Fruit fly (Drosophila melanogaster) whole organism, embryonic: ENCODE results near the gene TwdlF.
A peak's percentile ranks its signal among the peaks of the same experiment; 100 is the strongest.

Experiments
- CG10147 ChIP-seq: fragments of 200-800 bp; sonication (Bioruptor generic); optimal IDR thresholded peaks from 2 replicates; lab custom pipeline; 2019; ENCODE audit warnings: missing biosample characterization, mild to moderate bottlenecking, missing genetic modification characterization, moderate library complexity
- CG10274 ChIP-seq: fragments of 200-800 bp; sonication (Bioruptor generic); optimal IDR thresholded peaks from 3 replicates; lab custom pipeline; 2017; ENCODE audit warnings: missing biosample characterization, mild to moderate bottlenecking, missing genetic modification characterization
- CG10431 ChIP-seq: fragments of 200-800 bp; sonication (Bioruptor generic); optimal IDR thresholded peaks from 3 replicates; lab custom pipeline; 2018; ENCODE audit warnings: missing biosample characterization, mild to moderate bottlenecking, missing genetic modification characterization
- CG10959 ChIP-seq: fragments of 200-800 bp; sonication (Bioruptor generic); IDR thresholded peaks from 2 replicates; pipeline ENCODE4 v1.3.6; 2022; ENCODE audit warnings: missing biosample characterization, missing genetic modification characterization
- CG11085 ChIP-seq: fragments of 200-800 bp; sonication (Bioruptor generic); IDR thresholded peaks from 2 replicates; pipeline ENCODE4 v1.3.6; 2022; ENCODE audit warnings: missing biosample characterization, missing genetic modification characterization
- CG11093 ChIP-seq: fragments of 200-800 bp; sonication (Bioruptor generic); IDR thresholded peaks from 3 replicates; pipeline ENCODE4 v1.3.6; 2022; ENCODE audit warnings: missing biosample characterization, missing genetic modification characterization
- CG11723 ChIP-seq: fragments of 200-800 bp; sonication (Bioruptor generic); optimal IDR thresholded peaks from 2 replicates; lab custom pipeline; 2017; ENCODE audit warnings: missing biosample characterization, mild to moderate bottlenecking, missing genetic modification characterization
- CG14014 ChIP-seq: fragments of 200-800 bp; sonication (Bioruptor generic); IDR thresholded peaks from 2 replicates; pipeline ENCODE4 v1.3.6; 2022; ENCODE audit warnings: missing biosample characterization, missing genetic modification characterization
- CG15479 ChIP-seq: fragments of 200-800 bp; sonication (Bioruptor generic); optimal IDR thresholded peaks from 3 replicates; lab custom pipeline; 2019; ENCODE audit warnings: missing biosample characterization, mild to moderate bottlenecking, missing genetic modification characterization, moderate library complexity
- CG15696 ChIP-seq: fragments of 200-800 bp; sonication (Bioruptor generic); optimal IDR thresholded peaks from 2 replicates; lab custom pipeline; 2019; ENCODE audit warnings: missing biosample characterization, mild to moderate bottlenecking, missing genetic modification characterization, moderate library complexity
- CG2116 ChIP-seq: fragments of 200-800 bp; sonication (Bioruptor generic); optimal IDR thresholded peaks from 3 replicates; lab custom pipeline; 2018; ENCODE audit warnings: missing biosample characterization, mild to moderate bottlenecking, missing genetic modification characterization
- CG2875 ChIP-seq: fragments of 200-800 bp; sonication (Bioruptor generic); optimal IDR thresholded peaks from 2 replicates; lab custom pipeline; 2017; ENCODE audit warnings: missing biosample characterization, mild to moderate bottlenecking, missing genetic modification characterization, missing genetic modification reagents
- CG31388 ChIP-seq: fragments of 200-800 bp; sonication (Bioruptor generic); optimal IDR thresholded peaks from 2 replicates; lab custom pipeline; 2016; ENCODE audit warnings: missing biosample characterization, missing genetic modification characterization
- CG6654 ChIP-seq: fragments of 200-800 bp; sonication (Bioruptor generic); optimal IDR thresholded peaks from 2 replicates; lab custom pipeline; 2017; ENCODE audit warnings: missing biosample characterization, mild to moderate bottlenecking, missing genetic modification characterization
- CG6683 ChIP-seq: fragments of 200-800 bp; sonication (Bioruptor generic); optimal IDR thresholded peaks from 2 replicates; lab custom pipeline; 2017; ENCODE audit warnings: missing biosample characterization, mild to moderate bottlenecking, missing genetic modification characterization, missing genetic modification reagents
- CG6791 ChIP-seq: fragments of 200-800 bp; sonication (Bioruptor generic); IDR thresholded peaks from 3 replicates; pipeline ENCODE4 v1.3.6; 2022; ENCODE audit warnings: missing biosample characterization, missing genetic modification characterization; ENCODE audit not compliant: partially characterized antibody
- CG6854 ChIP-seq: fragments of 200-800 bp; sonication (Bioruptor generic); optimal IDR thresholded peaks from 3 replicates; lab custom pipeline; 2017; ENCODE audit warnings: missing biosample characterization, mild to moderate bottlenecking, missing genetic modification characterization
- CG8359 ChIP-seq: fragments of 200-800 bp; sonication (Bioruptor generic); optimal IDR thresholded peaks from 2 replicates; lab custom pipeline; 2017; ENCODE audit warnings: missing biosample characterization, mild to moderate bottlenecking, missing genetic modification characterization, borderline replicate concordance
- CG8478 ChIP-seq: fragments of >200 bp; optimal IDR thresholded peaks from 2 replicates; lab custom pipeline; 2018
- CG8924 ChIP-seq: fragments of 200-800 bp; optimal IDR thresholded peaks from 3 replicates; lab custom pipeline; 2019; ENCODE audit warnings: missing biosample characterization, mild to moderate bottlenecking, missing genetic modification characterization, moderate library complexity
- CG8944 ChIP-seq: fragments of 200-800 bp; sonication (Bioruptor generic); optimal IDR thresholded peaks from 3 replicates; lab custom pipeline; 2016; ENCODE audit warnings: missing biosample characterization, missing genetic modification characterization
- CG9797 ChIP-seq: fragments of 200-800 bp; sonication (Bioruptor generic); optimal IDR thresholded peaks from 3 replicates; lab custom pipeline; 2018; ENCODE audit warnings: missing biosample characterization, mild to moderate bottlenecking, missing genetic modification characterization
- CG9817 ChIP-seq: fragments of 200-800 bp; sonication (Bioruptor generic); optimal IDR thresholded peaks from 2 replicates; lab custom pipeline; 2018; ENCODE audit warnings: missing biosample characterization, mild to moderate bottlenecking, missing genetic modification characterization, moderate library complexity
- CG9932 ChIP-seq: fragments of 200-800 bp; sonication (Bioruptor generic); IDR thresholded peaks from 2 replicates; pipeline ENCODE4 v1.3.6; 2022; ENCODE audit warnings: missing biosample characterization, missing genetic modification characterization
- Deaf1 ChIP-seq: fragments of 200-800 bp; optimal IDR thresholded peaks from 3 replicates; lab custom pipeline; 2019; ENCODE audit warnings: missing biosample characterization, mild to moderate bottlenecking, missing genetic modification characterization, moderate library complexity
- Dref ChIP-seq: fragments of 200-800 bp; sonication (Bioruptor generic); IDR thresholded peaks from 2 replicates; pipeline ENCODE4 v1.3.6; 2022; ENCODE audit warnings: missing biosample characterization, missing genetic modification characterization
- Drgx ChIP-seq: fragments of 200-800 bp; sonication (Bioruptor generic); IDR thresholded peaks from 2 replicates; pipeline ENCODE4 v1.3.6; 2022; ENCODE audit warnings: missing biosample characterization, missing genetic modification characterization
- Elba2 ChIP-seq: fragments of 200-800 bp; sonication (Bioruptor generic); optimal IDR thresholded peaks from 3 replicates; lab custom pipeline; 2016; ENCODE audit warnings: missing biosample characterization, missing genetic modification characterization
- Hr51 ChIP-seq, 2 experiments: fragments of 200-800 bp; sonication (Bioruptor generic); optimal IDR thresholded peaks; 2 replicates in 1 of 2; 3 replicates in 1 of 2; lab custom pipeline; 2016 to 2018; ENCODE audit warnings: missing biosample characterization in 2 of 2, missing genetic modification characterization in 2 of 2, mild to moderate bottlenecking in 1 of 2, moderate library complexity in 1 of 2
- Meics ChIP-seq: fragments of 200-800 bp; sonication (Bioruptor generic); optimal IDR thresholded peaks from 2 replicates; lab custom pipeline; 2017; ENCODE audit warnings: missing biosample characterization, mild to moderate bottlenecking, missing genetic modification characterization
- Oaz ChIP-seq: fragments of 200-800 bp; sonication (Bioruptor generic); IDR thresholded peaks from 2 replicates; pipeline ENCODE4 v1.3.6; 2022; ENCODE audit warnings: missing biosample characterization, missing genetic modification characterization
- Oli ChIP-seq: fragments of 200-800 bp; sonication (Bioruptor generic); optimal IDR thresholded peaks from 2 replicates; lab custom pipeline; 2018; ENCODE audit warnings: missing biosample characterization, mild to moderate bottlenecking, missing genetic modification characterization, moderate library complexity
- Ptx1 ChIP-seq: fragments of 200-800 bp; sonication (Bioruptor generic); IDR thresholded peaks from 2 replicates; pipeline ENCODE4 v1.3.6; 2022; ENCODE audit warnings: missing biosample characterization, missing genetic modification characterization
- Spps ChIP-seq: fragments of 200-800 bp; sonication (Bioruptor generic); optimal IDR thresholded peaks from 2 replicates; lab custom pipeline; 2018; ENCODE audit warnings: missing biosample characterization, mild to moderate bottlenecking, missing genetic modification characterization
- Sry-β ChIP-seq: fragments of 200-800 bp; sonication (Bioruptor generic); optimal IDR thresholded peaks from 2 replicates; lab custom pipeline; 2018; ENCODE audit warnings: missing biosample characterization, mild to moderate bottlenecking, missing genetic modification characterization, moderate library complexity
- Xrp1 ChIP-seq: fragments of 200-800 bp; sonication (Bioruptor generic); IDR thresholded peaks from 2 replicates; pipeline ENCODE4 v1.3.6; 2022; ENCODE audit warnings: missing biosample characterization, missing genetic modification characterization
- ab ChIP-seq: fragments of 200-800 bp; sonication (Bioruptor generic); optimal IDR thresholded peaks from 2 replicates; lab custom pipeline; 2016; ENCODE audit warnings: missing biosample characterization, missing genetic modification characterization
- az2 ChIP-seq: fragments of 200-800 bp; sonication (Bioruptor generic); optimal IDR thresholded peaks from 3 replicates; lab custom pipeline; 2016; ENCODE audit warnings: missing biosample characterization, missing genetic modification characterization
- bab2 ChIP-seq: fragments of 200-800 bp; sonication (Bioruptor generic); optimal IDR thresholded peaks from 2 replicates; lab custom pipeline; 2016; ENCODE audit warnings: missing biosample characterization, missing genetic modification characterization
- crc ChIP-seq: fragments of 200-800 bp; sonication (Bioruptor generic); optimal IDR thresholded peaks from 2 replicates; lab custom pipeline; 2016; ENCODE audit warnings: missing biosample characterization, missing genetic modification characterization
- ewg ChIP-seq: fragments of 200-800 bp; sonication (Bioruptor generic); optimal IDR thresholded peaks from 3 replicates; lab custom pipeline; 2017; ENCODE audit warnings: mild to moderate bottlenecking, missing biosample characterization, missing genetic modification reagents, missing genetic modification characterization
- gcm2 ChIP-seq: fragments of 200-800 bp; sonication (Bioruptor generic); optimal IDR thresholded peaks from 2 replicates; lab custom pipeline; 2016; ENCODE audit warnings: missing biosample characterization, missing genetic modification characterization
- grn ChIP-seq: fragments of 200-800 bp; sonication (Bioruptor generic); optimal IDR thresholded peaks from 3 replicates; lab custom pipeline; 2017; ENCODE audit warnings: missing biosample characterization, missing genetic modification characterization
- gsb ChIP-seq: fragments of 200-800 bp; sonication (Bioruptor generic); IDR thresholded peaks from 2 replicates; pipeline ENCODE4 v1.3.6; 2022; ENCODE audit warnings: missing biosample characterization, missing genetic modification characterization
- kah ChIP-seq: fragments of 200-800 bp; sonication (Bioruptor generic); optimal IDR thresholded peaks from 2 replicates; lab custom pipeline; 2018; ENCODE audit warnings: missing biosample characterization, mild to moderate bottlenecking, missing genetic modification characterization
- mirr ChIP-seq: fragments of 200-800 bp; sonication (Bioruptor generic); optimal IDR thresholded peaks from 3 replicates; lab custom pipeline; 2018; ENCODE audit warnings: missing biosample characterization, mild to moderate bottlenecking, missing genetic modification characterization
- sim ChIP-seq: fragments of 200-800 bp; sonication (Bioruptor generic); IDR thresholded peaks from 2 replicates; pipeline ENCODE4 v1.3.6; 2022; ENCODE audit warnings: missing biosample characterization, missing genetic modification characterization
- unpg ChIP-seq: fragments of 200-800 bp; sonication (Bioruptor generic); optimal IDR thresholded peaks from 3 replicates; lab custom pipeline; 2018; ENCODE audit warnings: missing biosample characterization, mild to moderate bottlenecking, missing genetic modification characterization, moderate library complexity
- wor ChIP-seq: fragments of 200-800 bp; sonication (Bioruptor generic); IDR thresholded peaks from 2 replicates; pipeline ENCODE4 v1.3.6; 2022; ENCODE audit warnings: missing biosample characterization, missing genetic modification characterization

The TwdlF gene

dm6 chr3R:4215264-4215993 lies 31.4 kb upstream of the TwdlF start, which contains the start of gene CG14636 (continued):
- peak; percentile 68 for TF ChIP-seq unpg (GFP tag; lab: Kevin White, UChicago)
- TF ChIP-seq Spps (tag; lab: Kevin White, UChicago), result no peak
- TF ChIP-seq gsb (GFP tag; lab: Robert Waterston, UW), result peak; percentile 67
- peak; percentile 77 for TF ChIP-seq Meics
- TF ChIP-seq CG15696 (tag; lab: Kevin White, UChicago), result peak; percentile 9
- TF ChIP-seq mirr, result peak; percentile 51
- peak; percentile 25 for TF ChIP-seq CG2116 (GFP tag; lab: Kevin White, UChicago)
- TF ChIP-seq ewg (GFP tag; lab: Kevin White, UChicago), result peak; percentile 23
- TF ChIP-seq bab2 (GFP tag; lab: Kevin White, UChicago), result peak; percentile 60
- peak; percentile 25 for TF ChIP-seq gcm2
- TF ChIP-seq CG11723 (GFP tag; lab: Kevin White, UChicago), result peak; percentile 46
- no peak for TF ChIP-seq CG31388 (GFP tag; lab: Kevin White, UChicago)
- TF ChIP-seq CG9797, result no peak
- TF ChIP-seq CG6654, result no peak
- peak in 1 of 2 experiments; percentile 86 for TF ChIP-seq Hr51 (GFP tag; optimal IDR thresholded peaks at IDR 0.05; lab: Kevin White, UChicago)
- no peak for TF ChIP-seq CG8359
- TF ChIP-seq Dref (GFP tag; lab: Robert Waterston, UW), result 0 out of 2 replicates have a peak, but pooled peaks have one; percentile 8
- TF ChIP-seq CG15479 (GFP tag; lab: Kevin White, UChicago), result no peak
- TF ChIP-seq Oaz (GFP tag; lab: Robert Waterston, UW), result peak; percentile 81
- peak; percentile 64 for TF ChIP-seq CG9817 (tag; lab: Kevin White, UChicago)
- peak; percentile 50 for TF ChIP-seq az2 (GFP tag; lab: Kevin White, UChicago)
- TF ChIP-seq CG6854 (GFP tag; lab: Kevin White, UChicago), result peak; percentile 75
- TF ChIP-seq CG10147, result peak; percentile 45
- no peak for TF ChIP-seq CG2875
- peak; percentile 83 for TF ChIP-seq CG9932 (GFP tag; lab: Robert Waterston, UW)
- peak; percentile 42; the same call in 1 of the 2 replicates for TF ChIP-seq sim (GFP tag; lab: Robert Waterston, UW)
- TF ChIP-seq Deaf1 (tag; lab: Kevin White, UChicago), result peak; percentile 57
- peak; percentile 58 for TF ChIP-seq CG8924 (tag; lab: Kevin White, UChicago)
- peak; percentile 89 for TF ChIP-seq Ptx1 (GFP tag; lab: Robert Waterston, UW)
- TF ChIP-seq wor (GFP tag; lab: Robert Waterston, UW), result peak; percentile 51
- peak; percentile 74 for TF ChIP-seq Xrp1 (GFP tag; lab: Robert Waterston, UW)
- peak; percentile 14 for TF ChIP-seq grn (GFP tag; lab: Kevin White, UChicago)
- no peak for TF ChIP-seq ab (GFP tag; lab: Kevin White, UChicago)
- TF ChIP-seq Oli (tag; lab: Kevin White, UChicago), result peak; percentile 77
- peak; percentile 23 for TF ChIP-seq kah (GFP tag; lab: Kevin White, UChicago)
- TF ChIP-seq Sry-β (GFP tag; lab: Kevin White, UChicago), result no peak
- peak; percentile 63 for TF ChIP-seq CG8944 (GFP tag; lab: Kevin White, UChicago)
- peak; percentile 78 for TF ChIP-seq CG14014 (GFP tag; lab: Robert Waterston, UW)
- no peak for TF ChIP-seq Elba2
- peak; percentile 24; the same call in 1 of the 2 replicates for TF ChIP-seq CG11085
- TF ChIP-seq crc (GFP tag; lab: Kevin White, UChicago), result peak; percentile 46
- TF ChIP-seq CG10431, result no peak
- TF ChIP-seq CG6791 (GFP tag; lab: Robert Waterston, UW), result no peak
- no peak for TF ChIP-seq CG10959
- peak; percentile 83 for TF ChIP-seq Drgx
- peak; percentile 40; the same call in 1 of the 3 replicates for TF ChIP-seq CG11093 (GFP tag; lab: Robert Waterston, UW)
- TF ChIP-seq CG10274 (GFP tag; lab: Kevin White, UChicago), result peak; percentile 40
- no peak for TF ChIP-seq CG8478 (lab: Kevin White, UChicago)
- peak; percentile 48 for TF ChIP-seq CG6683
